Worm (Caenorhabditis elegans) whole organism, L3 larva: ENCODE results near the gene mec-7.

ENCODE experiments used
- R02D3.7 ChIP-seq: fragments of 150-350 bp; optimal IDR thresholded peaks from 2 replicates; lab custom pipeline; 2014; ENCODE audit warnings: missing biosample characterization, missing genetic modification characterization
- ZK546.5 ChIP-seq: sonication (generic microtip); optimal IDR thresholded peaks from 2 replicates; lab custom pipeline; 2017; ENCODE audit warnings: missing biosample characterization, missing genetic modification characterization
- aly-2 ChIP-seq: fragments of 150-350 bp; optimal IDR thresholded peaks from 2 replicates; lab custom pipeline; 2014; ENCODE audit warnings: missing biosample characterization, missing genetic modification characterization
- ama-1 ChIP-seq: fragments of 150-350 bp; optimal IDR thresholded peaks from 2 replicates; lab custom pipeline; 2018
- ceh-16 ChIP-seq: sonication (generic microtip); optimal IDR thresholded peaks from 2 replicates; lab custom pipeline; 2017; ENCODE audit warnings: missing biosample characterization, missing genetic modification characterization
- ceh-28 ChIP-seq: fragments of 150-350 bp; optimal IDR thresholded peaks from 2 replicates; lab custom pipeline; 2014; ENCODE audit warnings: missing biosample characterization, missing genetic modification reagents, missing genetic modification characterization
- ceh-82 ChIP-seq: fragments of 150-350 bp; optimal IDR thresholded peaks from 2 replicates; lab custom pipeline; 2014; ENCODE audit warnings: missing biosample characterization, missing genetic modification characterization
- ceh-9 ChIP-seq: sonication (generic microtip); optimal IDR thresholded peaks from 2 replicates; lab custom pipeline; 2018; ENCODE audit warnings: missing biosample characterization, missing genetic modification characterization
- daf-12 ChIP-seq: fragments of 150-350 bp; optimal IDR thresholded peaks from 2 replicates; lab custom pipeline; 2014; ENCODE audit warnings: missing biosample characterization, missing genetic modification reagents, missing genetic modification characterization
- egl-27 ChIP-seq: sonication (generic microtip); optimal IDR thresholded peaks from 4 replicates; lab custom pipeline; 2017; ENCODE audit warnings: missing biosample characterization, missing genetic modification reagents, missing genetic modification characterization
- egl-5 ChIP-seq: fragments of 150-350 bp; optimal IDR thresholded peaks from 2 replicates; lab custom pipeline; 2017; ENCODE audit warnings: missing biosample characterization, missing genetic modification reagents, missing genetic modification characterization, inconsistent platforms
- elt-1 ChIP-seq: fragments of 150-350 bp; optimal IDR thresholded peaks from 2 replicates; lab custom pipeline; 2014; ENCODE audit warnings: missing biosample characterization, missing genetic modification characterization
- elt-2 ChIP-seq: sonication (generic microtip); optimal IDR thresholded peaks from 2 replicates; lab custom pipeline; 2016; ENCODE audit warnings: missing genetic modification reagents, mild to moderate bottlenecking, missing genetic modification characterization, missing compliant biosample characterization
- elt-3 ChIP-seq, 3 experiments: fragments of 150-350 bp in 1 of 3; sonication (generic microtip) in 2 of 3; optimal IDR thresholded peaks; 2 replicates in 2 of 3; 4 replicates in 1 of 3; lab custom pipeline; 2014 to 2017; ENCODE audit warnings: missing biosample characterization in 3 of 3, missing genetic modification characterization in 3 of 3
- fkh-10 ChIP-seq: sonication (generic microtip); optimal IDR thresholded peaks from 2 replicates; lab custom pipeline; 2017; ENCODE audit warnings: missing biosample characterization, missing genetic modification reagents, missing genetic modification characterization
- fkh-2 ChIP-seq: fragments of 150-350 bp; optimal IDR thresholded peaks from 2 replicates; lab custom pipeline; 2014; ENCODE audit warnings: missing biosample characterization, missing genetic modification reagents, missing genetic modification characterization
- fos-1 ChIP-seq: fragments of 150-350 bp; optimal IDR thresholded peaks from 2 replicates; lab custom pipeline; 2014; ENCODE audit warnings: missing biosample characterization, missing genetic modification characterization
- hmg-11 ChIP-seq: sonication (generic microtip); optimal IDR thresholded peaks from 2 replicates; lab custom pipeline; 2016; ENCODE audit warnings: missing genetic modification characterization, missing compliant biosample characterization
- jun-1 ChIP-seq: fragments of 150-350 bp; optimal IDR thresholded peaks from 2 replicates; lab custom pipeline; 2014; ENCODE audit warnings: missing biosample characterization, missing genetic modification reagents, missing genetic modification characterization
- lin-39 ChIP-seq: fragments of 150-350 bp; optimal IDR thresholded peaks from 2 replicates; lab custom pipeline; 2018; ENCODE audit warnings: missing biosample characterization, missing genetic modification reagents, missing genetic modification characterization
- lsy-12 ChIP-seq: sonication (generic microtip); optimal IDR thresholded peaks from 2 replicates; lab custom pipeline; 2016; ENCODE audit warnings: mild to moderate bottlenecking, missing genetic modification characterization, missing compliant biosample characterization
- mml-1 ChIP-seq: fragments of 150-350 bp; sonication (generic microtip); optimal IDR thresholded peaks from 3 replicates; lab custom pipeline; 2014; ENCODE audit warnings: missing biosample characterization, missing genetic modification characterization
- nhr-11 ChIP-seq: fragments of 150-350 bp; optimal IDR thresholded peaks from 2 replicates; lab custom pipeline; 2014; ENCODE audit warnings: missing biosample characterization, missing genetic modification characterization
- nhr-12 ChIP-seq: fragments of 150-350 bp; optimal IDR thresholded peaks from 2 replicates; lab custom pipeline; 2014; ENCODE audit warnings: missing biosample characterization, missing genetic modification characterization
- nhr-23 ChIP-seq: fragments of 150-350 bp; optimal IDR thresholded peaks from 2 replicates; lab custom pipeline; 2014; ENCODE audit warnings: missing biosample characterization, missing genetic modification reagents, missing genetic modification characterization
- nhr-237 ChIP-seq: fragments of 150-350 bp; optimal IDR thresholded peaks from 2 replicates; lab custom pipeline; 2014; ENCODE audit warnings: missing biosample characterization, missing genetic modification characterization
- nhr-28 ChIP-seq: fragments of 150-350 bp; optimal IDR thresholded peaks from 2 replicates; lab custom pipeline; 2014; ENCODE audit warnings: missing biosample characterization, missing genetic modification characterization
- nhr-67 ChIP-seq: fragments of 150-350 bp; optimal IDR thresholded peaks from 2 replicates; lab custom pipeline; 2014; ENCODE audit warnings: missing biosample characterization, missing genetic modification characterization
- nhr-76 ChIP-seq: fragments of 150-350 bp; sonication (generic microtip); optimal IDR thresholded peaks from 5 replicates; lab custom pipeline; 2014; ENCODE audit warnings: missing biosample characterization, missing genetic modification characterization
- pha-4 ChIP-seq: fragments of 150-350 bp; optimal IDR thresholded peaks from 2 replicates; lab custom pipeline; 2014; ENCODE audit warnings: missing biosample characterization, missing genetic modification reagents, missing genetic modification characterization
- sea-2 ChIP-seq: fragments of 150-350 bp; sonication (generic microtip); optimal IDR thresholded peaks from 4 replicates; lab custom pipeline; 2014; ENCODE audit warnings: missing biosample characterization, missing genetic modification reagents, missing genetic modification characterization
- skn-1 ChIP-seq: fragments of 150-350 bp; optimal IDR thresholded peaks from 2 replicates; lab custom pipeline; 2014; ENCODE audit warnings: missing biosample characterization, missing genetic modification characterization
- tbx-2 ChIP-seq: sonication (generic microtip); optimal IDR thresholded peaks from 2 replicates; lab custom pipeline; 2016; ENCODE audit warnings: mild to moderate bottlenecking, missing genetic modification characterization, missing compliant biosample characterization
- unc-39 ChIP-seq: sonication (generic microtip); optimal IDR thresholded peaks from 4 replicates; lab custom pipeline; 2017; ENCODE audit warnings: missing biosample characterization, missing genetic modification characterization
- zag-1 ChIP-seq: fragments of 150-350 bp; optimal IDR thresholded peaks from 2 replicates; lab custom pipeline; 2014; ENCODE audit warnings: missing biosample characterization, missing genetic modification characterization
- ztf-11 ChIP-seq: fragments of 150-350 bp; optimal IDR thresholded peaks from 2 replicates; lab custom pipeline; 2014; ENCODE audit warnings: missing biosample characterization, missing genetic modification characterization
- ztf-4 ChIP-seq: fragments of 150-350 bp; optimal IDR thresholded peaks from 2 replicates; lab custom pipeline; 2014; ENCODE audit warnings: missing biosample characterization, missing genetic modification characterization

Gene mec-7

DNA sequence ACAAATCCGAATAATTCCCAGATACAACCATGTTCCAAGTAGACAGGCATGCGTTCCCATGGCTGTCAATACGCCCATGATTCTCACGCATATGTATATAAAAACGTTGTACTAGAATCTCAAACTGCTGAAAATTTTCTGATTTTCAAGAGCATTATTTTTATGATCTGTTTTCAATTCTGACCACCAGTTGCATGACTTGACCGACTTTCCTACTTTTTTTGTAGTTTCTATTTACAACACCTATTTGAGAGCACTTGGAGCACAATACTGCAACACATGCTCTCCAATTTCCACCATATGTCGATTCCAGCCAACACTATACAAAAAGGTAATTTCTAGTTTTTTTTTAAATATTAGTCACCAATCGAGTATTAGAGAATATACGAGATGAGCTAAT, 32.5 kb downstream of the mec-7 start, which contains the start of gene ref-2:
ref-2 (plus strand) TSS at position 301 of the 400 bp plus-strand sequence.
- TF ChIP-seq skn-1 (tag; lab: Kevin White, UChicago) (no peak), ceh-28 (tag; lab: Kevin White, UChicago) (no peak), lin-39 (tag; lab: Kevin White, UChicago) (no peak), tbx-2 (tag; lab: Kevin White, UChicago) (no peak), fos-1 (no peak), aly-2 (tag; lab: Kevin White, UChicago) (no peak), jun-1 (tag; lab: Kevin White, UChicago) (no peak), sea-2 (GFP tag; lab: Kevin White, UChicago) (no peak), egl-27 (tag; lab: Kevin White, UChicago) (no peak), daf-12 (no peak), ztf-4 (tag; lab: Kevin White, UChicago) (no peak), nhr-11 (tag; lab: Kevin White, UChicago) (no peak), unc-39 (tag; lab: Kevin White, UChicago) (no peak), zag-1 (tag; lab: Kevin White, UChicago) (no peak), nhr-28 (tag; lab: Kevin White, UChicago) (no peak)
- TF ChIP-seq, all 47 proteins: peak for 0

DNA sequence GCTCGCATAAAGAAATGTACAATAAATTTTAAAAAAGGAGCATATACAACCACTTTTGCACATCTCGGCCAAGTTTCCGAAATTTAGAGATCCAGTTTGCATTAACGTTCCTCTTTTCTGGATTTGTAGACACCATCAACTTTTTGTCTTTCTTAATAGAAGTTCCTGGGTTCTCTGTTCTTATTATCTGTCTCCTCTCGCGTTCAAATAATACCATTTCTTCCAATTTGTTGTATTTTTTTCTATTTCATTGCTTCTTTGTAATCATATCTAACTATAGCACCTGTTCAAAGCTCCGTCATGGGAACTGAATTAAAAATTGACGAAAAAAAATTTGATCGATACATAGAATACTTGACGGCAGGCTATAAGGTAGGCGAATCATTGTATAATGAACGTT, 37.1 kb downstream of the mec-7 start, which contains the start of gene K09F5.1:
K09F5.1 (plus strand) TSS at position 301 of the 400 bp plus-strand sequence.
- TF ChIP-seq tbx-2 (tag; lab: Kevin White, UChicago) (no peak), jun-1 (tag; lab: Kevin White, UChicago) (no peak), ceh-16 (no peak), ztf-11 (no peak), nhr-76 (tag; lab: Kevin White, UChicago) (no peak), ztf-4 (tag; lab: Kevin White, UChicago) (no peak), ceh-82 (tag; lab: Kevin White, UChicago) (no peak), nhr-12 (tag; lab: Kevin White, UChicago) (no peak), nhr-28 (tag; lab: Kevin White, UChicago) (no peak), pha-4 (tag; lab: Kevin White, UChicago) (no peak), skn-1 (tag; lab: Kevin White, UChicago) (no peak), nhr-237 (tag; lab: Kevin White, UChicago) (no peak), nhr-67 (tag; lab: Kevin White, UChicago) (no peak), aly-2 (tag; lab: Kevin White, UChicago) (no peak), egl-5 (tag; lab: Kevin White, UChicago) (no peak), hmg-11 (tag; lab: Kevin White, UChicago) (no peak), fkh-2 (no peak), fkh-10 (GFP tag; lab: Kevin White, UChicago) (no peak), ama-1 (lab: Kevin White, UChicago) (no peak), elt-2 (tag; lab: Kevin White, UChicago) (no peak)

DNA sequence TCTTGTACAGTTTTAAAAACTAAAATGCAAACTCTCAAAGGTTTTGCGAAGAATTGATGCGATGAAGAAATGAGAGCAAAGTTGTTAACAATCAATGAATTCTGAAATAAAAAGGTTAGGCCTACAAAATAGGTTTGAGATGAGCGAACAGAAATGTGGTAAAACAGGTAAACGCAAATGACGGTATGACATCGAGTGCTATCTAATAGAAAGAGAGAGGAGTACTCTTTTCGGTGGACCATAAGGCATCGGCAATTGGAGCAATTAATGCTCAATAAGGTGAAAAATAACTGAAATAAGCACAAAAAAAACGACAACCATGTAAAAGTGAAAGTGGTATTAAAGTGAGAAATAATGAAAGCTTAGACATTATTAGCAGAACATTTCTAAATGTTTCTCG, 40.3 kb downstream of the mec-7 start, which contains the start of gene set-12:
set-12 (minus strand) TSS at position 101 of the 400 bp plus-strand sequence.
- TF ChIP-seq ZK546.5 (tag; lab: Kevin White, UChicago) (no peak), lin-39 (tag; lab: Kevin White, UChicago) (no peak), zag-1 (tag; lab: Kevin White, UChicago) (no peak), ceh-82 (tag; lab: Kevin White, UChicago) (no peak), ceh-28 (tag; lab: Kevin White, UChicago) (no peak), tbx-2 (tag; lab: Kevin White, UChicago) (no peak), fkh-2 (no peak), egl-5 (tag; lab: Kevin White, UChicago) (no peak), aly-2 (tag; lab: Kevin White, UChicago) (no peak)

DNA sequence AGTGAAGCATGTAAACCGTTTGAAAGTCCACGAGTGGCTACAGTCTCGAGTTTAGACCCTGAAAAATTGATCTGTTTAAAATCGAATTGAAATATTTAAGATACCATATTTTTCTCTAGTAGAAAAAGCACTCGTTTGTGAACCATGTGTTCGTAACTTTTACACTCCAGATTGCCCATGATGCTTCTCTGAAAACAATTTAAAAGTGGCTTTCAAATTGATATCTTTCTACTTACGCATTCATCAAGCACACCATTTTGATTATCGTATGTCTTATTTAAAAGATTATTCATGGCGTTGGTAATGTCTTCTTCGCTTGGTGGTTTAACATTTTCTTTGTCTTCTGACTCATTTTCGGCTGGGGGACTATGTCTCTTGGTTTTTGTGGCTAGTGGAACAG, 42.9 kb downstream of the mec-7 start:
- TF ChIP-seq nhr-67 (tag; lab: Kevin White, UChicago) (no peak), hmg-11 (tag; lab: Kevin White, UChicago) (no peak), elt-1 (no peak), ceh-82 (tag; lab: Kevin White, UChicago) (no peak), pha-4 (tag; lab: Kevin White, UChicago) (no peak)

DNA sequence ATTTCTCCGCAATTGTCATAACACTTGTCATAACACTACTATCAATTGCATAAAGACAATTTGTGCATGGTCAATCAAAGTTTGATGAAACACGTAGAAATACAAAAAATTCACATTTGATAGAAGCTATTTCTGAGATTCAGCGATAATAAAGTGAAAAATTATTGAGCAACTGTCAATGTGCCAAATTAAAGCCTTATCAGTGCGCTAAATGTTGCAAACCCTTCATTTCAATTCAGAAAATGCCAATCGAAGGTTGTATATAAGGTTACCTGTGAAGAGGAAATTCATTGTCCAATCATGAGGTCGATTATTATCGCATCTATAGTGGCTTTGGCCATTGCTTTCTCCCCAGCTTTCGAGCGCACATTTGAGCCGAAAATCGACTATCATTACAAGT, 48.9 kb downstream of the mec-7 start, which contains the start of gene vit-1:
vit-1 (plus strand) TSS at position 289 of the 400 bp plus-strand sequence.
- TF ChIP-seq jun-1 (tag; lab: Kevin White, UChicago), result no peak
- no peak for TF ChIP-seq daf-12
- no peak for TF ChIP-seq R02D3.7 (tag; lab: Kevin White, UChicago)
- TF ChIP-seq ztf-11, result no peak
- TF ChIP-seq lsy-12 (tag; lab: Kevin White, UChicago), result no peak
- TF ChIP-seq nhr-76 (tag; lab: Kevin White, UChicago), result no peak
- no peak for TF ChIP-seq nhr-67 (tag; lab: Kevin White, UChicago)
- TF ChIP-seq ceh-9 (tag; lab: Kevin White, UChicago), result no peak
- no peak for TF ChIP-seq lin-39 (tag; lab: Kevin White, UChicago)
- TF ChIP-seq elt-3 (tag; optimal IDR thresholded peaks at IDR 0.05; lab: Kevin White, UChicago), result no peak
- no peak for TF ChIP-seq nhr-23 (tag; lab: Kevin White, UChicago)
- no peak for TF ChIP-seq mml-1 (tag; lab: Kevin White, UChicago)
- TF ChIP-seq unc-39 (tag; lab: Kevin White, UChicago), result no peak
